Comparison of ENCODE assay signal across 5 fruit fly cellular contexts in genomic region chr3L:15636359-15636758, dm6.
TF ChIP-seq lines count a peak whose summit lies in the region.

No protein-coding gene starts in this region.

- TF ChIP-seq CTCF in whole organism, embryonic (GFP tag; optimal IDR thresholded peaks at IDR 0.05; lab: Kevin White, UChicago): no peak

TF ChIP-seq in whole organism, adult, 20 proteins besides CTCF, POLR2A, EP300 and RAD21:
- peak; percentile 69 for TF ChIP-seq cic (GFP tag; optimal IDR thresholded peaks at IDR 0.05; lab: Kevin White, UChicago)
- TF ChIP-seq Clk (GFP tag; optimal IDR thresholded peaks at IDR 0.05; lab: Kevin White, UChicago): no peak
- TF ChIP-seq CG33017 (tag; optimal IDR thresholded peaks at IDR 0.05; lab: Kevin White, UChicago): peak; percentile 12
- TF ChIP-seq tj (GFP tag; optimal IDR thresholded peaks at IDR 0.05; lab: Kevin White, UChicago): no peak
- TF ChIP-seq Mnt (GFP tag; optimal IDR thresholded peaks at IDR 0.05; lab: Kevin White, UChicago): no peak
- TF ChIP-seq CG11617 (GFP tag; optimal IDR thresholded peaks at IDR 0.05; lab: Kevin White, UChicago): no peak

TF ChIP-seq in whole organism, embryonic, 481 proteins besides CTCF, POLR2A, EP300 and RAD21 (continues in another document):
- TF ChIP-seq fd96Cb (tag; optimal IDR thresholded peaks at IDR 0.05; lab: Kevin White, UChicago) (no peak), CG1603 (tag; optimal IDR thresholded peaks at IDR 0.05; lab: Kevin White, UChicago) (peak; percentile 20), H2.0 (GFP tag; IDR thresholded peaks at IDR 0.05; lab: Robert Waterston, UW) (no peak), ttk (GFP tag; IDR thresholded peaks at IDR 0.05; lab: Robert Waterston, UW) (no peak), CG10321 (GFP tag; IDR thresholded peaks at IDR 0.05; lab: Robert Waterston, UW) (0 out of 2 replicates have a peak, but pooled peaks have one; percentile 21), CG13424 (tag; optimal IDR thresholded peaks at IDR 0.05; lab: Kevin White, UChicago) (no peak), CG10979 (tag; optimal IDR thresholded peaks at IDR 0.05; lab: Kevin White, UChicago) (no peak), CG18599 (GFP tag; optimal IDR thresholded peaks at IDR 0.05; lab: Kevin White, UChicago) (no peak), sim (GFP tag; IDR thresholded peaks at IDR 0.05; lab: Robert Waterston, UW) (0 out of 2 replicates have a peak, but pooled peaks have one; percentile 10), Dbx (GFP tag; IDR thresholded peaks at IDR 0.05; lab: Robert Waterston, UW) (no peak), Myb (GFP tag; optimal IDR thresholded peaks at IDR 0.05; lab: Kevin White, UChicago) (no peak), Pdp1 (GFP tag; optimal IDR thresholded peaks at IDR 0.05; lab: Kevin White, UChicago) (peak in 1 of 2 experiments; percentile 14), ewg (GFP tag; optimal IDR thresholded peaks at IDR 0.05; lab: Kevin White, UChicago) (no peak), vnd (GFP tag; IDR thresholded peaks at IDR 0.05; lab: Robert Waterston, UW; ENCODE audit: partially characterized antibody) (peak; percentile 58; the same call in 2 of the 3 replicates), dysf (GFP tag; IDR thresholded peaks at IDR 0.05; lab: Robert Waterston, UW) (no peak), ara (GFP tag; IDR thresholded peaks at IDR 0.05; lab: Robert Waterston, UW) (peak; percentile 50; the same call in 1 of the 2 replicates), BtbVII (GFP tag; optimal IDR thresholded peaks at IDR 0.05; lab: Kevin White, UChicago) (no peak), CG33557 (GFP tag; optimal IDR thresholded peaks at IDR 0.05; lab: Kevin White, UChicago) (peak; percentile 2), CG2678 (tag; optimal IDR thresholded peaks at IDR 0.05; lab: Kevin White, UChicago) (peak; percentile 5), Meics (GFP tag; optimal IDR thresholded peaks at IDR 0.05; lab: Kevin White, UChicago) (no peak), exex (tag; optimal IDR thresholded peaks at IDR 0.05; lab: Kevin White, UChicago) (peak; percentile 84)

TF ChIP-seq in whole organism, prepupa, 60 proteins besides CTCF, POLR2A, EP300 and RAD21 (continues in another document):
- TF ChIP-seq Hr38 (GFP tag; optimal IDR thresholded peaks at IDR 0.05; lab: Kevin White, UChicago) (no peak), CG1621 (tag; optimal IDR thresholded peaks at IDR 0.05; lab: Kevin White, UChicago) (no peak), Eip93F (GFP tag; optimal IDR thresholded peaks at IDR 0.05; lab: Kevin White, UChicago) (peak; percentile 3), Ets21C (GFP tag; optimal IDR thresholded peaks at IDR 0.05; lab: Kevin White, UChicago) (no peak), Hr39 (GFP tag; optimal IDR thresholded peaks at IDR 0.05; lab: Kevin White, UChicago) (no peak), CG8119 (GFP tag; IDR thresholded peaks at IDR 0.05; lab: Robert Waterston, UW) (no peak), CG8319 (GFP tag; optimal IDR thresholded peaks at IDR 0.05; lab: Kevin White, UChicago) (no peak), Blimp-1 (GFP tag; optimal IDR thresholded peaks at IDR 0.05; lab: Kevin White, UChicago) (no peak), dac (GFP tag; optimal IDR thresholded peaks at IDR 0.05; lab: Kevin White, UChicago) (no peak), Sox15 (GFP tag; optimal IDR thresholded peaks at IDR 0.05; lab: Kevin White, UChicago) (no peak), Eip78C (GFP tag; lab: Kevin White, UChicago) (peak; percentile 46), CG6276 (GFP tag; optimal IDR thresholded peaks at IDR 0.05; lab: Kevin White, UChicago) (no peak), fd85E (GFP tag; optimal IDR thresholded peaks at IDR 0.05; lab: Kevin White, UChicago) (no peak), CG3919 (GFP tag; optimal IDR thresholded peaks at IDR 0.05; lab: Kevin White, UChicago) (no peak), CG8632 (GFP tag; optimal IDR thresholded peaks at IDR 0.05; lab: Kevin White, UChicago) (peak; percentile 5), CG15336 (GFP tag; IDR thresholded peaks at IDR 0.05; lab: Robert Waterston, UW) (no peak), dsx (GFP tag; optimal IDR thresholded peaks at IDR 0.05; lab: Kevin White, UChicago; ENCODE audit: poor library complexity, severe bottlenecking) (no peak), acj6 (GFP tag; optimal IDR thresholded peaks at IDR 0.05; lab: Kevin White, UChicago) (no peak), Sox14 (GFP tag; optimal IDR thresholded peaks at IDR 0.05; lab: Kevin White, UChicago) (no peak), net (GFP tag; optimal IDR thresholded peaks at IDR 0.05; lab: Kevin White, UChicago) (no peak), svp (GFP tag; lab: Kevin White, UChicago) (no peak), vri (GFP tag; optimal IDR thresholded peaks at IDR 0.05; lab: Kevin White, UChicago) (peak; percentile 83), CG9139 (GFP tag; optimal IDR thresholded peaks at IDR 0.05; lab: Kevin White, UChicago) (no peak), fkh (GFP tag; optimal IDR thresholded peaks at IDR 0.05; lab: Kevin White, UChicago) (peak; percentile 42)

TF ChIP-seq in whole organism, pupa, 21 proteins besides CTCF, POLR2A, EP300 and RAD21:
- TF ChIP-seq Pif1A (GFP tag; optimal IDR thresholded peaks at IDR 0.05; lab: Kevin White, UChicago) (no peak), Pif1B (GFP tag; optimal IDR thresholded peaks at IDR 0.05; lab: Kevin White, UChicago) (no peak), EcR (GFP tag; optimal IDR thresholded peaks at IDR 0.05; lab: Kevin White, UChicago) (peak; percentile 1), CG15710 (tag; optimal IDR thresholded peaks at IDR 0.05; lab: Kevin White, UChicago) (no peak), fd96Ca (GFP tag; IDR thresholded peaks at IDR 0.05; lab: Robert Waterston, UW) (no peak)
TF ChIP-seq in whole organism, pupa: peak in this region for 1.

TF ChIP-seq in whole organism, wandering third instar larva, 38 proteins besides CTCF, POLR2A, EP300 and RAD21:
- no peak for TF ChIP-seq Hnf4 (GFP tag; optimal IDR thresholded peaks at IDR 0.05; lab: Kevin White, UChicago)
- peak; percentile 26 for TF ChIP-seq h (GFP tag; optimal IDR thresholded peaks at IDR 0.05; lab: Kevin White, UChicago)
